Worm (Caenorhabditis elegans) whole organism, L4/young adult: Measurements from ENCODE around the gene clec-185.

ENCODE experiments used
- W03F9.2 ChIP-seq: fragments of 150-350 bp; optimal IDR thresholded peaks from 2 replicates; lab custom pipeline; 2014; ENCODE audit warnings: missing biosample characterization, missing genetic modification characterization
- dao-5 ChIP-seq: sonication (generic microtip); optimal IDR thresholded peaks from 2 replicates; lab custom pipeline; 2016; ENCODE audit warnings: missing genotype, missing genetic modification characterization, moderate library complexity, missing compliant biosample characterization
- him-1 ChIP-seq: sonication (generic microtip); optimal IDR thresholded peaks from 2 replicates; lab custom pipeline; 2016; ENCODE audit warnings: missing genotype, missing genetic modification reagents, missing genetic modification characterization, missing compliant biosample characterization

- TF ChIP-seq W03F9.2 (tag; lab: Kevin White, UChicago) (peak; percentile 7), dao-5 (tag; lab: Kevin White, UChicago) (no peak), him-1 (tag; lab: Kevin White, UChicago) (no peak)
Measured at ce11 chrIV:12451225-12451831, 12.9 kb downstream of the clec-185 start, which contains the start of gene dpy-26.
